Worm (Caenorhabditis elegans) whole organism, midembryonic: ENCODE data around the gene blos-7.

Source experiments
- T22C8.4 ChIP-seq: fragments of 200-800 bp; sonication (Bioruptor generic); IDR thresholded peaks from 2 replicates; pipeline ENCODE4 v1.3.6; 2022; ENCODE audit warnings: missing genetic modification characterization, missing compliant biosample characterization
- cog-1 ChIP-seq: sonication (generic microtip); optimal IDR thresholded peaks from 2 replicates; lab custom pipeline; 2016; ENCODE audit warnings: missing genetic modification characterization, missing compliant biosample characterization
- flt-1 ChIP-seq: fragments of 200-800 bp; sonication (Bioruptor generic); IDR thresholded peaks from 2 replicates; pipeline ENCODE4 v1.3.6; 2022; ENCODE audit warnings: missing genetic modification characterization, missing compliant biosample characterization
- klf-2 ChIP-seq: fragments of 200-800 bp; sonication (Bioruptor generic); conservative IDR thresholded peaks from 2 replicates; pipeline ENCODE4 v1.3.6; 2022; ENCODE audit warnings: missing genetic modification reagents, missing genetic modification characterization, missing compliant biosample characterization
- med-1 ChIP-seq: sonication (generic microtip); optimal IDR thresholded peaks from 2 replicates; lab custom pipeline; 2017; ENCODE audit warnings: missing genetic modification characterization, mild to moderate bottlenecking, missing compliant biosample characterization, antibody characterized with exemption, missing genetic modification reagents; ENCODE audit not compliant: insufficient read depth
- ref-1 ChIP-seq: fragments of 200-800 bp; sonication (Bioruptor generic); conservative IDR thresholded peaks from 2 replicates; pipeline ENCODE4 v1.3.6; 2022; ENCODE audit warnings: missing genetic modification reagents, missing genetic modification characterization, missing compliant biosample characterization
- tab-1 ChIP-seq: fragments of 200-800 bp; sonication (Bioruptor generic); IDR thresholded peaks from 2 replicates; pipeline ENCODE4 v1.3.6; 2022; ENCODE audit warnings: missing genetic modification characterization, missing compliant biosample characterization
- ztf-23 ChIP-seq: fragments of 200-800 bp; sonication (Bioruptor generic); IDR thresholded peaks from 2 replicates; pipeline ENCODE4 v1.3.6; 2022; ENCODE audit warnings: missing genetic modification reagents, missing genetic modification characterization, missing compliant biosample characterization
- ztf-29 ChIP-seq: fragments of 200-800 bp; sonication (Bioruptor generic); IDR thresholded peaks from 2 replicates; pipeline ENCODE4 v1.3.6; 2022; ENCODE audit warnings: missing genetic modification reagents, missing genetic modification characterization, missing compliant biosample characterization

Gene blos-7

DNA sequence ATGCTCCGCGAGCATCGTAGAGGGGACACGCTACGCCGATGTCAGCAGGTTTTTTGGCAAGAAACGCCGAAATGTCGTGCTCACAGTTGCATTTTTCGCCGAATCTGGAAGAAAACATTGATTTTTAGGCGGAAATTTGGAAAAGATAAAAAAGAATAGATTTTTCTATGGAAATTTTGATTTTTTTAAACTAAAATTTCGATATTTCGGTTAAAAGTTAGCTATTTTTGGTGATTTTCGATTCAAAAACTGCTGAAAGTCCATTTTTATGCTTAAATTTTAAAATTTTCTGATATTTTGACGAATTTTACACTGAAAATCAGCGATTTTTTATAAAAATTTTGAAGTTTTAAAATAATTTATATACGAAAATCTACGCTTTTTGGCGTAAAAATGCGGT lies 14.7 kb upstream of the blos-7 start:
- TF ChIP-seq ztf-29 (GFP tag; lab: Robert Waterston, UW) = no peak
- no peak for TF ChIP-seq flt-1

- TF ChIP-seq flt-1 = no peak
- no peak for TF ChIP-seq med-1
- TF ChIP-seq ref-1 (GFP tag; lab: Robert Waterston, UW) = no peak
- no peak for TF ChIP-seq cog-1 (tag; lab: Kevin White, UChicago)
- no peak for TF ChIP-seq T22C8.4
- TF ChIP-seq ztf-29 (GFP tag; lab: Robert Waterston, UW) = no peak
- TF ChIP-seq tab-1 (GFP tag; lab: Robert Waterston, UW) = no peak
- no peak for TF ChIP-seq ztf-23
- TF ChIP-seq klf-2 (GFP tag; lab: Robert Waterston, UW) = no peak
Measured at ce11 chrIV:3593513-3593912, 10.8 kb upstream of the blos-7 start, which contains the start of gene taf-2. Gene taf-2 (minus strand): TSS chrIV:3593613.

DNA sequence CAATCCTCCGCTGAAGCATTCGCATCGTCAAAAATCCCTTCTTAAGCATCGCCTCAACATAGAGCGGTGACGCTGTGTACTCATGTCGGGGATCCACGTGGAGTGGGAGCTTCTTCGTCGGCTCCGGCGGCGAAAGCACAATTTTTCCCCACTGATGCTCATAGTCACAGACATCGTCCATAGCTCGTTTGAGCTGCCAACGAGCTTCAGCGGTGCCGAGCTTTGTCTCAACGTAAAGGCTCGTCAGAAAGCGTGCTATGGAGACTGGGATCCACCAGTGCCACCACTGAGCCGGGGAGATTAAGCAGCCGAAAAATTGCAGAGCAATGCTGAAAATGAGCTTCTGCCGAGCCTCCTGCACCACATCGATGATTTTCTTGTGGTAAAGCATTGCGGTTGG lies 8.1 kb upstream of the blos-7 start:
- no peak for TF ChIP-seq T22C8.4
- TF ChIP-seq med-1 = no peak
- no peak for TF ChIP-seq klf-2 (GFP tag; lab: Robert Waterston, UW)
- no peak for TF ChIP-seq tab-1 (GFP tag; lab: Robert Waterston, UW)
- no peak for TF ChIP-seq cog-1 (tag; lab: Kevin White, UChicago)
- no peak for TF ChIP-seq ref-1 (GFP tag; lab: Robert Waterston, UW)
- no peak for TF ChIP-seq ztf-29 (GFP tag; lab: Robert Waterston, UW)
- TF ChIP-seq ztf-23 = no peak
- TF ChIP-seq flt-1 = no peak

DNA sequence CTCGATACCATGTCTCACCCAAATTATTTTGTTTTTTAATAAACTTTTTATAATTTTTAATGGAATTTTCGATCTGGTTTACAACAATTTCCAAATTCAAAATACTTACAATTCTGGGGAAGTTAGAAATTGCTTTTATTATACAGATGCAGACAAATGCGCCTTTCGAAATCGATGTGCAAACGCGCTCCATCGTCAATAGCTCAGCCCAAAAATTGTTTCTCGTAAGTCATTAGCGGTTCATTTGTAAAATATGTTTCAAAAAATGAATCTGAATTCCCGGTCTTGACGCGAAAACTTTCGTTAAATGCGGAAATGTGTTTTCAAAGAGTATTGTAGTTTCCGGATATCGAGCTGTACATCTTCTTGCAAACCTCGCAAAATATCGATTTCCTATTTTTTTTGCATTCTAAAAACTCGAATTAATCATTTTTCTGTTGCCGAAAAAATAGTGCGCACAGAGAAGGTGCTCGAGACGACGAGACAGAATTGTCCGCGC lies 3.2 kb downstream of the blos-7 start, which contains the start of gene Y37E11B.1:
Gene Y37E11B.1, plus strand, starts transcription at position 145 of the 499 bp plus-strand sequence.
- TF ChIP-seq med-1 (no peak), cog-1 (tag; lab: Kevin White, UChicago) (no peak), ref-1 (GFP tag; lab: Robert Waterston, UW) (no peak), ztf-23 (no peak), klf-2 (GFP tag; lab: Robert Waterston, UW) (no peak), flt-1 (no peak), T22C8.4 (no peak), ztf-29 (GFP tag; lab: Robert Waterston, UW) (no peak), tab-1 (GFP tag; lab: Robert Waterston, UW) (no peak)

DNA sequence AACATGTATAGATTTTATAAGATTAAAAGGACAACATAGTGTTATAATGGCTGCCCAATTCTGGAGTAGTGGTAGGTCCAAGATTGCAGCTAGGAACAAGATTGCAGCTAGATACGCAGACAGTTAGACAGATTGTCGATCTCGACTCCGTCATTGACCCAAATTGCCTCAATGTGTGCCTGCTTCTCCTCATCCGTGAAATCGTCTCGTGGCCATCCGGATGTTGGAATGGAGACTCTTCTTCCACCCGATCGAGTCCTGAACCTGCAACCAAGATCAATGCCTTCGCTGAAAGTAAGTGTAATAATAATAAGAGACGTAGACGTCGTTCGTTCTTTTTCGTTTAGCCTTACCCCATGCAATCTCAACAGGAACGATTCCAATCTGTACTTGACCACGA lies 4.0 kb downstream of the blos-7 start:
- no peak for TF ChIP-seq T22C8.4
- TF ChIP-seq flt-1 = no peak
- no peak for TF ChIP-seq ztf-23
- TF ChIP-seq ztf-29 (GFP tag; lab: Robert Waterston, UW) = no peak
- TF ChIP-seq ref-1 (GFP tag; lab: Robert Waterston, UW) = no peak
- TF ChIP-seq med-1 = no peak
- no peak for TF ChIP-seq cog-1 (tag; lab: Kevin White, UChicago)
- TF ChIP-seq klf-2 (GFP tag; lab: Robert Waterston, UW) = no peak

DNA sequence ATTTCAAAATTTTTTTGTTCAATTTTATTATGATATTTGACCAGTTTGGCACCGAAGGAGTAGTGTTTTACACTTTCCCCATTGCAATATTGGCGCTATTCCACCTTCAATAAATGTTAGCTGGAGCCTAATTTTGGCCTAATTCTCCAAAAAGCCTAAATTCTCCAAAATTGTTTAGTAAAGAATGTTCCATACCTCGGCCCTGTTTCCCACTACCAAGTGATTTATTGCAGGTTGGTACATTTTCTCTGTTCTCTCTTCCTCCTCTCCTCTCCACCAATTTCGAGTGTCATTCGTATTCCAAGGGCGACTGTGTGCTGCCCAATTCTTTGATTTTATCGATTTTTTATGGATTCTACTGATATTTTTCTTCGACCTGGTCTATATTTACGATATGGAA lies 4.6 kb downstream of the blos-7 start, which contains the start of gene Y37E11B.2:
Gene Y37E11B.2, plus strand, starts transcription at position 301 of the 400 bp plus-strand sequence.
- TF ChIP-seq cog-1 (tag; lab: Kevin White, UChicago) = no peak
- no peak for TF ChIP-seq T22C8.4
- TF ChIP-seq ztf-29 (GFP tag; lab: Robert Waterston, UW) = no peak
- TF ChIP-seq tab-1 (GFP tag; lab: Robert Waterston, UW) = no peak
- TF ChIP-seq ztf-23 = no peak
- no peak for TF ChIP-seq klf-2 (GFP tag; lab: Robert Waterston, UW)
- TF ChIP-seq ref-1 (GFP tag; lab: Robert Waterston, UW) = no peak
- TF ChIP-seq flt-1 = no peak
- TF ChIP-seq med-1 = no peak

ce11 chrIV:3570612-3571011 lies 12.1 kb downstream of the blos-7 start:
- TF ChIP-seq ref-1 (GFP tag; lab: Robert Waterston, UW) = no peak
- no peak for TF ChIP-seq tab-1 (GFP tag; lab: Robert Waterston, UW)
- TF ChIP-seq flt-1 = no peak
- TF ChIP-seq T22C8.4 = no peak
- TF ChIP-seq med-1 = no peak
- TF ChIP-seq klf-2 (GFP tag; lab: Robert Waterston, UW) = no peak
- no peak for TF ChIP-seq cog-1 (tag; lab: Kevin White, UChicago)

DNA sequence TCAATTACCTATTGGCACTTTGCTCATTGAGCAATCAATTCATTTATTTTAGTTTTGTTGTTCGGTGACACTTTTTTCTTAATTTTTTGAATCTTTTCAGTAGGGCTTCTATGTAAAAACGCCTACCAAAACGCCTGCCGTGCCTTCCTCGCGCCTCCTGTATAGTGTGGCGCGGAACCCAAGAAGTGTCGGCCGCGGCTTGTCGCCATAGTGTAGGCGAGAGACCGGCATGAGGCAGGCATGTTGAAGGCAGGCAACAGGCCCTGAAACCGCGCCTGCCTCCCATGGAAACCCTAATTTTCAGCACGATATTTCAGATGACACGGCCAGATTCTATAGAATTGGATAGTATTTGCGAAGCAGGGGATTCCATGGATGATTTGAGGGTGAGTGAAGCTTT lies 14.1 kb downstream of the blos-7 start, which contains the start of gene otpl-1:
Gene otpl-1, plus strand, starts transcription at position 372 of the 400 bp plus-strand sequence.
- TF ChIP-seq klf-2 (GFP tag; lab: Robert Waterston, UW) (no peak), tab-1 (GFP tag; lab: Robert Waterston, UW) (no peak), ztf-23 (no peak), T22C8.4 (no peak)

DNA sequence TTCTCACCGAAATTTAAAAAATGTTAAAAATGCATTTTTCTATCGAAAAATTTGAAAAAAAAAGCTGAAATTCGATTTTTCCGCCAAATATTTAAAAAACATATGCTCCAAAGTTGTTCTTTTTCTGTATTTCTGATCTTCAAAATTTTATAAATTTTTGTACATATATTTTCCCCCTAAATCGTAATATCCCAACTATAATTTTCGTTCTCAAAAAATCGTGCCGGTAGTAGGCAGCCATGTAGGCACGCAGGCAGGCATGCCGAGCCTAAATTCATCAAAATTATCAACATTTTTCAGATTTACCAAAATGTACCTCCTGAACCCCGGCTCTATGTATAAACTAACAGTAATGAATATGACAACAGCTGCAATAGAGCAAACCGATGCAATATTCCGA lies 17.8 kb downstream of the blos-7 start, which contains the start of gene sre-5:
Gene sre-5, plus strand, starts transcription at position 301 of the 400 bp plus-strand sequence.
- TF ChIP-seq med-1 = no peak
- TF ChIP-seq ref-1 (GFP tag; lab: Robert Waterston, UW) = no peak
- TF ChIP-seq ztf-23 = no peak
- no peak for TF ChIP-seq klf-2 (GFP tag; lab: Robert Waterston, UW)
- TF ChIP-seq ztf-29 (GFP tag; lab: Robert Waterston, UW) = no peak
- TF ChIP-seq tab-1 (GFP tag; lab: Robert Waterston, UW) = no peak
- no peak for TF ChIP-seq cog-1 (tag; lab: Kevin White, UChicago)
- no peak for TF ChIP-seq T22C8.4
- TF ChIP-seq flt-1 = no peak

- no peak for TF ChIP-seq ztf-23
- TF ChIP-seq tab-1 (GFP tag; lab: Robert Waterston, UW) = no peak
- TF ChIP-seq med-1 = no peak
- TF ChIP-seq ztf-29 (GFP tag; lab: Robert Waterston, UW) = no peak
- TF ChIP-seq T22C8.4 = no peak
- TF ChIP-seq ref-1 (GFP tag; lab: Robert Waterston, UW) = no peak
- TF ChIP-seq cog-1 (tag; lab: Kevin White, UChicago) = no peak
- TF ChIP-seq klf-2 (GFP tag; lab: Robert Waterston, UW) = no peak
- no peak for TF ChIP-seq flt-1
Measured at ce11 chrIV:3559201-3559600, 23.5 kb downstream of the blos-7 start.
